Worm (Caenorhabditis elegans): ENCODE measurements around the gene C14A11.2.

DNA sequence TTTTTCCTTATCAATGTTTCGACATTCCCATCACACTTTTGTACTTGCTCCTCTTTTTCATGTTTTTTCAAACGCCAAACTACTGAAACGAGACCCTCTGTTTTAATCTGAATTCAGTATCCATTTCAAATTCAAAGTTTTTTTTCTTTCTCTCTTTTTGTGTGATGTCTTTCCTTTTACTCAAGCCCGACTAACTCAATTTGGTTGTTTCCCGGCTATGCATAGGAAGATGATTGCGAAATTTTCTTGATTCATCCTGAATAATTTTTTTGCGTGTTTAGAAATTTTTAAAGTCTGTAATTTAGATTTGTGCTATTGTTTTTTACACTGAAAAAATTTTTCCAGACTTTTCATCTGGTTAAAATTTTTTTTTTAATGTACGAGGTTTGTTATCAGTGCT, 38.6 kb upstream of the C14A11.2 start:
- TF ChIP-seq dpl-1 (GFP tag; optimal IDR thresholded peaks at IDR 0.05), result no peak
- no peak for TF ChIP-seq akir-1 (GFP tag; optimal IDR thresholded peaks at IDR 0.05)
- TF ChIP-seq die-1 (tag; optimal IDR thresholded peaks at IDR 0.05), result no peak
- TF ChIP-seq ekl-4 (GFP tag; IDR thresholded peaks at IDR 0.05), result no peak

Measured in whole organism, young adult.